Worm (Caenorhabditis elegans) whole organism, late embryonic: ENCODE measurements around the gene hpo-39.

Experiments used
- C08G9.2 ChIP-seq: sonication (generic microtip); optimal IDR thresholded peaks from 2 replicates; lab custom pipeline; 2016; ENCODE audit warnings: mild to moderate bottlenecking, missing genetic modification characterization, moderate library complexity, missing compliant biosample characterization
- C38D4.7 ChIP-seq: fragments of 200-800 bp; sonication (Bioruptor generic); optimal IDR thresholded peaks from 2 replicates; lab custom pipeline; 2018; ENCODE audit warnings: mild to moderate bottlenecking, missing genetic modification characterization, moderate library complexity, missing compliant biosample characterization
- K02D7.2 ChIP-seq: sonication (generic microtip); optimal IDR thresholded peaks from 2 replicates; lab custom pipeline; 2017; ENCODE audit warnings: mild to moderate bottlenecking, missing genetic modification characterization, missing compliant biosample characterization
- K09A11.1 ChIP-seq: sonication (generic microtip); optimal IDR thresholded peaks from 2 replicates; lab custom pipeline; 2017; ENCODE audit warnings: antibody characterized with exemption, mild to moderate bottlenecking, missing genetic modification characterization, missing compliant biosample characterization; ENCODE audit not compliant: insufficient read depth
- Y22D7AL.16 ChIP-seq: sonication (generic microtip); optimal IDR thresholded peaks from 2 replicates; lab custom pipeline; 2016; ENCODE audit warnings: missing genetic modification characterization, missing compliant biosample characterization
- ahr-1 ChIP-seq: sonication (generic microtip); optimal IDR thresholded peaks from 2 replicates; lab custom pipeline; 2016; ENCODE audit warnings: missing genetic modification characterization, missing compliant biosample characterization
- ama-1 ChIP-seq: fragments of 150-350 bp; optimal IDR thresholded peaks from 2 replicates; lab custom pipeline; 2014
- ceh-18 ChIP-seq: sonication (generic microtip); optimal IDR thresholded peaks from 2 replicates; lab custom pipeline; 2016; ENCODE audit warnings: missing genetic modification characterization, missing compliant biosample characterization
- ceh-19 ChIP-seq: fragments of 200-800 bp; sonication (Bioruptor generic); optimal IDR thresholded peaks from 2 replicates; lab custom pipeline; 2018; ENCODE audit warnings: mild to moderate bottlenecking, missing genetic modification characterization, missing compliant biosample characterization
- ceh-22 ChIP-seq: sonication (generic microtip); optimal IDR thresholded peaks from 2 replicates; lab custom pipeline; 2017; ENCODE audit warnings: missing biosample characterization, missing genetic modification characterization
- ceh-24 ChIP-seq: sonication (generic microtip); optimal IDR thresholded peaks from 2 replicates; lab custom pipeline; 2016; ENCODE audit warnings: mild to moderate bottlenecking, missing genetic modification characterization, missing compliant biosample characterization
- ceh-30 ChIP-seq: fragments of 150-350 bp; optimal IDR thresholded peaks from 2 replicates; lab custom pipeline; 2014; ENCODE audit warnings: missing biosample characterization, missing genetic modification characterization
- ceh-31 ChIP-seq: sonication (generic microtip); optimal IDR thresholded peaks from 2 replicates; lab custom pipeline; 2016; ENCODE audit warnings: missing genetic modification characterization, missing compliant biosample characterization
- ceh-9 ChIP-seq: sonication (generic microtip); optimal IDR thresholded peaks from 2 replicates; lab custom pipeline; 2016; ENCODE audit warnings: mild to moderate bottlenecking, missing genetic modification characterization, inconsistent platforms, missing compliant biosample characterization
- che-1 ChIP-seq: sonication (generic microtip); optimal IDR thresholded peaks from 2 replicates; lab custom pipeline; 2016; ENCODE audit warnings: mild to moderate bottlenecking, missing genetic modification characterization, missing compliant biosample characterization
- dmd-4 ChIP-seq: sonication (generic microtip); optimal IDR thresholded peaks from 2 replicates; lab custom pipeline; 2016; ENCODE audit warnings: borderline replicate concordance, missing genetic modification characterization, missing compliant biosample characterization
- elt-2 ChIP-seq: sonication (generic microtip); optimal IDR thresholded peaks from 2 replicates; lab custom pipeline; 2016; ENCODE audit warnings: missing genetic modification reagents, missing genetic modification characterization, missing compliant biosample characterization
- eyg-1 ChIP-seq: sonication (generic microtip); optimal IDR thresholded peaks from 2 replicates; lab custom pipeline; 2016; ENCODE audit warnings: missing genotype, missing genetic modification characterization, missing compliant biosample characterization
- fkh-10 ChIP-seq: fragments of 150-350 bp; optimal IDR thresholded peaks from 2 replicates; lab custom pipeline; 2014; ENCODE audit warnings: missing biosample characterization, missing genetic modification reagents, missing genetic modification characterization
- fkh-6 ChIP-seq: sonication (generic microtip); optimal IDR thresholded peaks from 2 replicates; lab custom pipeline; 2016; ENCODE audit warnings: missing genetic modification characterization, missing compliant biosample characterization
- gmeb-2 ChIP-seq: sonication (generic microtip); optimal IDR thresholded peaks from 2 replicates; lab custom pipeline; 2016; ENCODE audit warnings: missing genetic modification characterization, inconsistent platforms, missing compliant biosample characterization
- hlh-15 ChIP-seq: sonication (generic microtip); optimal IDR thresholded peaks from 2 replicates; lab custom pipeline; 2016; ENCODE audit warnings: missing genetic modification characterization, missing compliant biosample characterization
- hlh-30 ChIP-seq: sonication (generic microtip); optimal IDR thresholded peaks from 2 replicates; lab custom pipeline; 2017; ENCODE audit warnings: antibody characterized with exemption, missing genetic modification characterization, missing compliant biosample characterization; ENCODE audit not compliant: insufficient read depth
- hlh-6 ChIP-seq: sonication (generic microtip); optimal IDR thresholded peaks from 2 replicates; lab custom pipeline; 2016; ENCODE audit warnings: missing genotype, missing genetic modification characterization, missing compliant biosample characterization
- lim-6 ChIP-seq: sonication (generic microtip); optimal IDR thresholded peaks from 2 replicates; lab custom pipeline; 2016; ENCODE audit warnings: missing genetic modification characterization, missing compliant biosample characterization
- madf-2 ChIP-seq: sonication (generic microtip); optimal IDR thresholded peaks from 2 replicates; lab custom pipeline; 2017; ENCODE audit warnings: missing genetic modification characterization, missing compliant biosample characterization
- nfya-1 ChIP-seq: sonication (generic microtip); optimal IDR thresholded peaks from 2 replicates; lab custom pipeline; 2017; ENCODE audit warnings: missing genetic modification characterization, mild to moderate bottlenecking, missing compliant biosample characterization, antibody characterized with exemption, moderate library complexity
- nhr-11 ChIP-seq: fragments of 150-350 bp; optimal IDR thresholded peaks from 2 replicates; lab custom pipeline; 2014; ENCODE audit warnings: missing biosample characterization, missing genetic modification characterization
- odd-2 ChIP-seq: sonication (generic microtip); optimal IDR thresholded peaks from 2 replicates; lab custom pipeline; 2017; ENCODE audit warnings: antibody characterized with exemption, mild to moderate bottlenecking, missing genetic modification characterization, missing compliant biosample characterization
- pag-3 ChIP-seq: sonication (generic microtip); optimal IDR thresholded peaks from 2 replicates; lab custom pipeline; 2016; ENCODE audit warnings: missing compliant biosample characterization, missing genetic modification characterization, borderline replicate concordance
- pax-1 ChIP-seq: fragments of 150-350 bp; optimal IDR thresholded peaks from 2 replicates; lab custom pipeline; 2014; ENCODE audit warnings: missing biosample characterization, missing genetic modification characterization
- pha-2 ChIP-seq: sonication (generic microtip); optimal IDR thresholded peaks from 2 replicates; lab custom pipeline; 2017; ENCODE audit warnings: mild to moderate bottlenecking, missing genetic modification characterization, missing compliant biosample characterization
- pha-4 ChIP-seq: fragments of 150-350 bp; optimal IDR thresholded peaks from 2 replicates; lab custom pipeline; 2018; ENCODE audit warnings: missing biosample characterization, missing genetic modification reagents, missing genetic modification characterization
- pros-1 ChIP-seq: fragments of 150-350 bp; optimal IDR thresholded peaks from 2 replicates; lab custom pipeline; 2014; ENCODE audit warnings: missing biosample characterization, missing genetic modification reagents, missing genetic modification characterization
- ref-2 ChIP-seq: sonication (generic microtip); optimal IDR thresholded peaks from 2 replicates; lab custom pipeline; 2016; ENCODE audit warnings: missing genetic modification characterization, missing compliant biosample characterization
- rnt-1 ChIP-seq: sonication (generic microtip); optimal IDR thresholded peaks from 2 replicates; lab custom pipeline; 2016; ENCODE audit warnings: missing genetic modification characterization, missing compliant biosample characterization
- sdc-2 ChIP-seq: sonication (generic microtip); optimal IDR thresholded peaks from 2 replicates; lab custom pipeline; 2016; ENCODE audit warnings: missing genotype, missing genetic modification characterization, missing compliant biosample characterization
- sox-4 ChIP-seq: sonication (generic microtip); optimal IDR thresholded peaks from 2 replicates; lab custom pipeline; 2017; ENCODE audit warnings: mild to moderate bottlenecking, missing genetic modification characterization, inconsistent platforms, missing compliant biosample characterization
- syd-9 ChIP-seq: sonication (generic microtip); optimal IDR thresholded peaks from 2 replicates; lab custom pipeline; 2016; ENCODE audit warnings: mild to moderate bottlenecking, missing genetic modification characterization, moderate library complexity, missing compliant biosample characterization
- tbx-2 ChIP-seq: sonication (generic microtip); optimal IDR thresholded peaks from 2 replicates; lab custom pipeline; 2016; ENCODE audit warnings: missing genetic modification characterization, missing compliant biosample characterization
- ttx-3 ChIP-seq: sonication (generic microtip); optimal IDR thresholded peaks from 2 replicates; lab custom pipeline; 2016; ENCODE audit warnings: missing genetic modification reagents, missing genetic modification characterization, missing compliant biosample characterization
- unc-3 ChIP-seq, 2 experiments: fragments of 200-800 bp in 1 of 2; sonication (Bioruptor generic) in 1 of 2; sonication (generic microtip) in 1 of 2; conservative IDR thresholded peaks in 1 of 2; optimal IDR thresholded peaks in 1 of 2; 2 replicates each; pipeline versions ENCODE4 v1.3.6 to Lab custom; 2016 to 2022; ENCODE audit warnings: missing compliant biosample characterization in 2 of 2, missing genetic modification characterization in 2 of 2, missing genetic modification reagents in 1 of 2
- unc-55 ChIP-seq: sonication (generic microtip); optimal IDR thresholded peaks from 2 replicates; lab custom pipeline; 2017; ENCODE audit warnings: missing biosample characterization, missing genetic modification reagents, missing genetic modification characterization
- unc-86 ChIP-seq: sonication (generic microtip); optimal IDR thresholded peaks from 2 replicates; lab custom pipeline; 2016; ENCODE audit warnings: missing genetic modification characterization, missing compliant biosample characterization
- zip-5 ChIP-seq: sonication (generic microtip); optimal IDR thresholded peaks from 2 replicates; lab custom pipeline; 2016; ENCODE audit warnings: missing genetic modification characterization, missing compliant biosample characterization

hpo-39 gene

ce11 chrV:4549191-4549590 lies 24.5 kb downstream of the hpo-39 start, which contains the start of gene sos-1:
TSS of gene sos-1 (minus strand) at chrV:4549291.
- no peak for TF ChIP-seq lim-6 (tag; lab: Kevin White, UChicago)
- TF ChIP-seq madf-2 (tag; lab: Kevin White, UChicago) = no peak
- TF ChIP-seq hlh-15 (tag; lab: Kevin White, UChicago) = no peak
- TF ChIP-seq ceh-24 (tag; lab: Kevin White, UChicago) = no peak
- no peak for TF ChIP-seq Y22D7AL.16 (tag; lab: Kevin White, UChicago)
- no peak for TF ChIP-seq syd-9 (tag; lab: Kevin White, UChicago)
- no peak for TF ChIP-seq ceh-9
- no peak for TF ChIP-seq ceh-19
- TF ChIP-seq dmd-4 (tag; lab: Kevin White, UChicago) = no peak
- no peak for TF ChIP-seq che-1 (tag; lab: Kevin White, UChicago)
- no peak for TF ChIP-seq eyg-1 (tag; lab: Kevin White, UChicago)
- TF ChIP-seq elt-2 (tag; lab: Kevin White, UChicago) = no peak
- TF ChIP-seq unc-55 (GFP tag; lab: Kevin White, UChicago) = no peak
- TF ChIP-seq sdc-2 = no peak
- no peak for TF ChIP-seq C38D4.7 (GFP tag; lab: Kevin White, UChicago)
- TF ChIP-seq ttx-3 (tag; lab: Kevin White, UChicago) = no peak
- TF ChIP-seq pax-1 (tag; lab: Kevin White, UChicago) = no peak
- TF ChIP-seq gmeb-2 (tag; lab: Kevin White, UChicago) = no peak
- TF ChIP-seq ceh-18 (tag; lab: Kevin White, UChicago) = no peak
- TF ChIP-seq ceh-22 = no peak

- TF ChIP-seq nfya-1 (tag; lab: Kevin White, UChicago) (peak; percentile 90), rnt-1 (no peak)
These were observed 26.9 kb downstream of the hpo-39 start for ce11 chrV:4546854-4547253.

ce11 chrV:4539855-4540254 lies 33.9 kb downstream of the hpo-39 start:
- TF ChIP-seq nfya-1 (tag; lab: Kevin White, UChicago) (peak; percentile 99), odd-2 (tag; lab: Kevin White, UChicago) (no peak)

ce11 chrV:4535736-4536135 lies 38.0 kb downstream of the hpo-39 start:
- TF ChIP-seq ahr-1 (tag; lab: Kevin White, UChicago) (no peak), ama-1 (lab: Kevin White, UChicago) (no peak), tbx-2 (peak; percentile 49), ceh-31 (tag; lab: Kevin White, UChicago) (peak; percentile 44), hlh-30 (tag; lab: Kevin White, UChicago) (no peak), ref-2 (tag; lab: Kevin White, UChicago) (peak; percentile 23), C38D4.7 (GFP tag; lab: Kevin White, UChicago) (no peak), odd-2 (tag; lab: Kevin White, UChicago) (no peak), fkh-6 (no peak), pag-3 (tag; lab: Kevin White, UChicago) (no peak), ceh-22 (no peak), pha-4 (tag; lab: Kevin White, UChicago) (no peak), unc-86 (no peak), C08G9.2 (tag; lab: Kevin White, UChicago) (peak; percentile 48), nfya-1 (tag; lab: Kevin White, UChicago) (no peak), nhr-11 (tag; lab: Kevin White, UChicago) (no peak), pros-1 (tag; lab: Kevin White, UChicago) (no peak), rnt-1 (no peak), hlh-6 (tag; lab: Kevin White, UChicago) (no peak), ceh-19 (no peak), pax-1 (tag; lab: Kevin White, UChicago) (no peak), K09A11.1 (tag; lab: Kevin White, UChicago) (no peak), hlh-15 (tag; lab: Kevin White, UChicago) (no peak), eyg-1 (tag; lab: Kevin White, UChicago) (no peak), gmeb-2 (tag; lab: Kevin White, UChicago) (no peak), ceh-24 (tag; lab: Kevin White, UChicago) (no peak), ceh-9 (no peak), sox-4 (tag; lab: Kevin White, UChicago) (no peak), pha-2 (tag; lab: Kevin White, UChicago) (no peak), fkh-10 (no peak), zip-5 (tag; lab: Kevin White, UChicago) (peak; percentile 60), sdc-2 (no peak), ceh-30 (no peak), unc-3 (GFP tag; conservative IDR thresholded peaks at IDR 0.05; lab: Robert Waterston, UW) (no peak), unc-3 (tag; optimal IDR thresholded peaks at IDR 0.05; lab: Kevin White, UChicago) (no peak), K02D7.2 (tag; lab: Kevin White, UChicago) (no peak)
